Worm (Caenorhabditis elegans) whole organism, midembryonic: ENCODE results near the gene F19C7.2.

ENCODE experiments used
- cog-1 ChIP-seq: sonication (generic microtip); optimal IDR thresholded peaks from 2 replicates; lab custom pipeline; 2016; ENCODE audit warnings: missing genetic modification characterization, missing compliant biosample characterization
- flt-1 ChIP-seq: fragments of 200-800 bp; sonication (Bioruptor generic); IDR thresholded peaks from 2 replicates; pipeline ENCODE4 v1.3.6; 2022; ENCODE audit warnings: missing genetic modification characterization, missing compliant biosample characterization
- med-1 ChIP-seq: sonication (generic microtip); optimal IDR thresholded peaks from 2 replicates; lab custom pipeline; 2017; ENCODE audit warnings: missing genetic modification characterization, mild to moderate bottlenecking, missing compliant biosample characterization, antibody characterized with exemption, missing genetic modification reagents; ENCODE audit not compliant: insufficient read depth
- ref-1 ChIP-seq: fragments of 200-800 bp; sonication (Bioruptor generic); conservative IDR thresholded peaks from 2 replicates; pipeline ENCODE4 v1.3.6; 2022; ENCODE audit warnings: missing genetic modification reagents, missing genetic modification characterization, missing compliant biosample characterization
- tab-1 ChIP-seq: fragments of 200-800 bp; sonication (Bioruptor generic); IDR thresholded peaks from 2 replicates; pipeline ENCODE4 v1.3.6; 2022; ENCODE audit warnings: missing genetic modification characterization, missing compliant biosample characterization
- ztf-23 ChIP-seq: fragments of 200-800 bp; sonication (Bioruptor generic); IDR thresholded peaks from 2 replicates; pipeline ENCODE4 v1.3.6; 2022; ENCODE audit warnings: missing genetic modification reagents, missing genetic modification characterization, missing compliant biosample characterization

- TF ChIP-seq cog-1 (tag; lab: Kevin White, UChicago) (no peak), flt-1 (GFP tag; lab: Robert Waterston, UW) (no peak), ref-1 (no peak), ztf-23 (GFP tag; lab: Robert Waterston, UW) (no peak), tab-1 (GFP tag; lab: Robert Waterston, UW) (no peak), med-1 (GFP tag; lab: Kevin White, UChicago) (no peak)
Measured at ce11 chrIV:4579472-4579871, 20.3 kb upstream of the F19C7.2 start.
